Worm (Caenorhabditis elegans) whole organism, early embryonic: ENCODE measurements around the gene srw-34.

ENCODE experiments used
- B0310.2 ChIP-seq: sonication (generic microtip); optimal IDR thresholded peaks from 2 replicates; lab custom pipeline; 2016; ENCODE audit warnings: mild to moderate bottlenecking, missing genetic modification characterization, missing compliant biosample characterization
- F13C5.2 ChIP-seq: sonication (generic microtip); optimal IDR thresholded peaks from 2 replicates; lab custom pipeline; 2017; ENCODE audit warnings: mild to moderate bottlenecking, missing genetic modification characterization, inconsistent platforms, missing compliant biosample characterization
- aly-1 ChIP-seq: sonication (generic microtip); optimal IDR thresholded peaks from 2 replicates; lab custom pipeline; 2016; ENCODE audit warnings: missing genetic modification characterization, missing compliant biosample characterization
- ama-1 ChIP-seq: fragments of 150-350 bp; optimal IDR thresholded peaks from 2 replicates; lab custom pipeline; 2014
- ceh-13 ChIP-seq: fragments of 200-800 bp; sonication (Bioruptor generic); optimal IDR thresholded peaks from 2 replicates; lab custom pipeline; 2018; ENCODE audit warnings: mild to moderate bottlenecking, missing genetic modification characterization, missing compliant biosample characterization
- ceh-36 ChIP-seq: sonication (generic microtip); optimal IDR thresholded peaks from 2 replicates; lab custom pipeline; 2016; ENCODE audit warnings: missing genetic modification characterization, inconsistent platforms, missing compliant biosample characterization
- ets-7 ChIP-seq: sonication (generic microtip); optimal IDR thresholded peaks from 2 replicates; lab custom pipeline; 2016; ENCODE audit warnings: missing genotype, missing genetic modification characterization, missing compliant biosample characterization
- flt-1 ChIP-seq: fragments of 200-800 bp; sonication (Bioruptor generic); IDR thresholded peaks from 2 replicates; pipeline ENCODE4 v1.3.6; 2022; ENCODE audit warnings: missing genetic modification characterization, missing compliant biosample characterization
- hmbx-1 ChIP-seq: sonication (generic microtip); optimal IDR thresholded peaks from 2 replicates; lab custom pipeline; 2016; ENCODE audit warnings: mild to moderate bottlenecking, missing genetic modification characterization, missing compliant biosample characterization
- hmg-4 ChIP-seq: fragments of 200-800 bp; sonication (Bioruptor generic); optimal IDR thresholded peaks from 2 replicates; lab custom pipeline; 2018; ENCODE audit warnings: mild to moderate bottlenecking, missing genetic modification characterization, missing compliant biosample characterization
- hnd-1 ChIP-seq: sonication (generic microtip); optimal IDR thresholded peaks from 2 replicates; lab custom pipeline; 2016; ENCODE audit warnings: missing genetic modification characterization, missing compliant biosample characterization
- pes-1 ChIP-seq: fragments of 200-800 bp; sonication (Bioruptor generic); IDR thresholded peaks from 2 replicates; pipeline ENCODE4 v1.3.6; 2022; ENCODE audit warnings: missing genetic modification reagents, missing genetic modification characterization, missing compliant biosample characterization
- scrt-1 ChIP-seq: fragments of 200-800 bp; sonication (Bioruptor generic); IDR thresholded peaks from 2 replicates; pipeline ENCODE4 v1.3.6; 2022; ENCODE audit warnings: missing genetic modification characterization, missing compliant biosample characterization
- sea-1 ChIP-seq: fragments of 200-800 bp; sonication (Bioruptor generic); conservative IDR thresholded peaks from 2 replicates; pipeline ENCODE4 v1.3.6; 2022; ENCODE audit warnings: missing genetic modification characterization, missing compliant biosample characterization
- tbx-11 ChIP-seq: fragments of 200-800 bp; sonication (Bioruptor generic); IDR thresholded peaks from 2 replicates; pipeline ENCODE4 v1.3.6; 2022; ENCODE audit warnings: missing genetic modification characterization, missing compliant biosample characterization
- tbx-37 ChIP-seq: fragments of 200-800 bp; sonication (Bioruptor generic); conservative IDR thresholded peaks from 2 replicates; pipeline ENCODE4 v1.3.6; 2022; ENCODE audit warnings: missing genetic modification reagents, missing genetic modification characterization, missing compliant biosample characterization
- tra-4 ChIP-seq: sonication (generic microtip); optimal IDR thresholded peaks from 2 replicates; lab custom pipeline; 2017; ENCODE audit warnings: missing genetic modification characterization, missing compliant biosample characterization

Gene srw-34

DNA sequence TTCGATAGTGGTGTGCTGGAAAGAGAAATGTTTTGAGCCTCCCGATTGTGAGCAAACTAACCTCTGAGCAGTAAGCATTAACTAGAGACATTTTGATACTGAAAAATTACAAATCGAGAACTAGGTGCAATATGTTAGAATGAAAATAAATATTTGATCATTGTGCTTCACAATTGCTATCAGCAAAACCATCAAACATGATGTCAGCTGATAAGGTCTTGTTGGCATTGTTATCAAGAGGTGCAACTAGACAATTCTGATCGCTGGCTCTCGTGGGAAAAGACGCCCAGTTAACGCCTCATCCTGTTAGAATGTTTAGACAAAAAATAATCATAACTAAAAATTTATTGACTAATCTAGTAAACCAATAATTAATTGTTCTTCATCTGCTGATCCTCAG lies 27.8 kb downstream of the srw-34 start, which contains the start of gene comt-2:
Gene comt-2, minus strand, starts transcription at position 131 of the 400 bp plus-strand sequence.
- no peak for TF ChIP-seq ets-7
- no peak for TF ChIP-seq hmbx-1
- TF ChIP-seq scrt-1 (GFP tag; lab: Robert Waterston, UW): no peak
- TF ChIP-seq F13C5.2 (tag; lab: Kevin White, UChicago): no peak
- TF ChIP-seq aly-1: no peak
- no peak for TF ChIP-seq hnd-1 (tag; lab: Kevin White, UChicago)

- no peak for TF ChIP-seq ceh-36 (tag; lab: Kevin White, UChicago)
- TF ChIP-seq pes-1: no peak
- no peak for TF ChIP-seq tbx-37 (GFP tag; lab: Robert Waterston, UW)
- TF ChIP-seq ama-1 (lab: Kevin White, UChicago): no peak
- TF ChIP-seq tbx-11 (GFP tag; lab: Robert Waterston, UW): no peak
- TF ChIP-seq hmbx-1: no peak
- no peak for TF ChIP-seq F13C5.2 (tag; lab: Kevin White, UChicago)
Observed at ce11 chrV:16488172-16488571, 34.0 kb downstream of the srw-34 start, which contains the start of gene sqst-4. Gene sqst-4, plus strand, starts transcription at chrV:16488472.

DNA sequence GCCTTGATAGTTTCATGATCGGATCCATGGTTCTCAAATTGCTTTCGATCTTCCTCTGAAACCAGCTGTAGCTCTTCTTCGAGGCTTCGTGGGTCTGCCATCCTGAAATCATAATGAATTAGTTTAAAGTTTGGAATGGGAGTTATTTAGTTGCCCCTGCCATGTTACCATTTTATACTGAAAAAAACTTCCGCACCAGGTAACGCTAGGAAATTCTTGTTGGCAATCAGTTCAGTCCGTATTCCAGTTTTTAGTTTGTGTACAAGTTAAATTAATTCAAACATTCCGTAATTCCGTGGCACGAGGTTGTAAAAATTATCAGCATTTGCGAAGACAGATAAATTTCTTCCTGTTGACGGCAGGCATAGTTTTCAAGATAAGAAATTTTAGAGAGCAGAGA lies 34.7 kb downstream of the srw-34 start, which contains the start of gene Y32B12A.5:
Gene Y32B12A.5, minus strand, starts transcription at position 101 of the 400 bp plus-strand sequence.
- no peak for TF ChIP-seq aly-1
- no peak for TF ChIP-seq tra-4 (tag; lab: Kevin White, UChicago)
- TF ChIP-seq F13C5.2 (tag; lab: Kevin White, UChicago): no peak
- no peak for TF ChIP-seq ama-1 (lab: Kevin White, UChicago)
- no peak for TF ChIP-seq pes-1
- no peak for TF ChIP-seq ceh-13 (GFP tag; lab: Kevin White, UChicago)
- no peak for TF ChIP-seq flt-1 (GFP tag; lab: Robert Waterston, UW)
- TF ChIP-seq hmg-4: no peak
- no peak for TF ChIP-seq tbx-11 (GFP tag; lab: Robert Waterston, UW)
- no peak for TF ChIP-seq hnd-1 (tag; lab: Kevin White, UChicago)
- TF ChIP-seq tbx-37 (GFP tag; lab: Robert Waterston, UW): no peak
- no peak for TF ChIP-seq sea-1
- no peak for TF ChIP-seq B0310.2
- no peak for TF ChIP-seq hmbx-1
- TF ChIP-seq ets-7: no peak
- TF ChIP-seq scrt-1 (GFP tag; lab: Robert Waterston, UW): no peak
- TF ChIP-seq ceh-36 (tag; lab: Kevin White, UChicago): no peak

- no peak for TF ChIP-seq B0310.2
- TF ChIP-seq scrt-1 (GFP tag; lab: Robert Waterston, UW): no peak
- no peak for TF ChIP-seq hnd-1 (tag; lab: Kevin White, UChicago)
- no peak for TF ChIP-seq F13C5.2 (tag; lab: Kevin White, UChicago)
- no peak for TF ChIP-seq sea-1
- no peak for TF ChIP-seq tbx-37 (GFP tag; lab: Robert Waterston, UW)
- no peak for TF ChIP-seq tra-4 (tag; lab: Kevin White, UChicago)
- no peak for TF ChIP-seq aly-1
- no peak for TF ChIP-seq tbx-11 (GFP tag; lab: Robert Waterston, UW)
- TF ChIP-seq flt-1 (GFP tag; lab: Robert Waterston, UW): no peak
- no peak for TF ChIP-seq ets-7
- no peak for TF ChIP-seq pes-1
- TF ChIP-seq hmbx-1: no peak
Observed at ce11 chrV:16483681-16484080, 38.5 kb downstream of the srw-34 start, which contains the start of gene srh-139. Gene srh-139, plus strand, starts transcription at chrV:16483981.

DNA sequence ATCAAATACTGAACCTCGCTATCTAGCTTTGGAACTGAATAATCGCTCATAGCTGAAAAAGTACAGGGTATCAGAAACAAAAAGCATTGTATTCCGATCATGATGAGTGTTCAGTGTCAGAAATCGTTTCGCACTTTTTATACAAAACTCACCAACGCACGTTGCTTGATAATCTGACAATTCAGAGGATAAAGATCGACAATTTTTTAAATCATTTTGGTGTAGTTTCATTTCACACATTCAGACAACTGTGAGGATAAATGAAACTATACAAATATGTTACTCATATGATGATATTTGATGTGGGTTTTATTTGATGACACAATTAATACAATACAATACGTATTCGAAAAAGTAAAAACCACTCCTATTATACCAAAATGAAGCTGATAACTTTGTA lies 39.1 kb downstream of the srw-34 start, which contains the start of gene F57E7.2:
Gene F57E7.2, minus strand, starts transcription at position 101 of the 400 bp plus-strand sequence.
- no peak for TF ChIP-seq F13C5.2 (tag; lab: Kevin White, UChicago)
- TF ChIP-seq tra-4 (tag; lab: Kevin White, UChicago): no peak
- no peak for TF ChIP-seq scrt-1 (GFP tag; lab: Robert Waterston, UW)
- TF ChIP-seq pes-1: no peak
- TF ChIP-seq hmbx-1: no peak
- TF ChIP-seq tbx-37 (GFP tag; lab: Robert Waterston, UW): no peak
- TF ChIP-seq B0310.2: no peak
- TF ChIP-seq hnd-1 (tag; lab: Kevin White, UChicago): no peak
- TF ChIP-seq aly-1: no peak
- no peak for TF ChIP-seq ceh-13 (GFP tag; lab: Kevin White, UChicago)
- no peak for TF ChIP-seq ets-7
- no peak for TF ChIP-seq flt-1 (GFP tag; lab: Robert Waterston, UW)
- no peak for TF ChIP-seq hmg-4
- no peak for TF ChIP-seq ceh-36 (tag; lab: Kevin White, UChicago)
- no peak for TF ChIP-seq ama-1 (lab: Kevin White, UChicago)
- no peak for TF ChIP-seq tbx-11 (GFP tag; lab: Robert Waterston, UW)
- no peak for TF ChIP-seq sea-1

- TF ChIP-seq tbx-37 (GFP tag; lab: Robert Waterston, UW) (no peak), hnd-1 (tag; lab: Kevin White, UChicago) (no peak), tra-4 (tag; lab: Kevin White, UChicago) (no peak), B0310.2 (no peak), pes-1 (no peak), flt-1 (GFP tag; lab: Robert Waterston, UW) (no peak), tbx-11 (GFP tag; lab: Robert Waterston, UW) (no peak), ceh-13 (GFP tag; lab: Kevin White, UChicago) (no peak), ceh-36 (tag; lab: Kevin White, UChicago) (no peak), aly-1 (no peak), ama-1 (lab: Kevin White, UChicago) (no peak), hmg-4 (no peak), scrt-1 (GFP tag; lab: Robert Waterston, UW) (no peak), ets-7 (no peak)
Observed at ce11 chrV:16480919-16481630, 41.1 kb downstream of the srw-34 start, which contains the start of the genes F57E7.4 and spig-6. Gene F57E7.4, minus strand, starts transcription at chrV:16481019. Gene spig-6, plus strand, starts transcription at chrV:16481580.

DNA sequence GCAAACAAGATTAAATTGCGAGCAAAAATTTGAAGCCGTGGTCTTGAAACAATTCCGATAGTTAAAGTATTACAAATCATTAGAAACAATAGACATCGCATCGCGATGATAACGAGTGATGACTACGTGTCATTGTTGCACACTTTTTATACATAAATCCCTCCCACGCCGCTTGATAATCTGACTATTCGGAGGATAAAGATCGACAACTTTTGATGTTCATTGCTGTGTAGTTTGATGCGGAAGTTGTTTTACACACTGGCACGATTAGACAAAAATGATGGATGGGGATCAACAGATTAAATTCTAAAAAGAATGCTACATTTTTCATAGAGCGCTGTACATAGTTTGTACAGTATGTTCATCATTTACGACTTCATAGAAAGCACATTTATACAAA lies 42.9 kb downstream of the srw-34 start, which contains the start of gene T08G3.11:
Gene T08G3.11, minus strand, starts transcription at position 101 of the 400 bp plus-strand sequence.
- TF ChIP-seq hnd-1 (tag; lab: Kevin White, UChicago): no peak
- no peak for TF ChIP-seq hmbx-1
- TF ChIP-seq B0310.2: no peak
- TF ChIP-seq ets-7: no peak
